Fruit fly (Drosophila melanogaster): ENCODE data around the gene c-cup.

c-cup gene

dm6 chr2L:1787929-1788328 is 44.4 kb downstream of the c-cup start:
- TF ChIP-seq Sp1 (GFP tag; optimal IDR thresholded peaks at IDR 0.05), result no peak
- no peak for TF ChIP-seq Dif (GFP tag; optimal IDR thresholded peaks at IDR 0.05; ENCODE audit: partially characterized antibody)

DNA sequence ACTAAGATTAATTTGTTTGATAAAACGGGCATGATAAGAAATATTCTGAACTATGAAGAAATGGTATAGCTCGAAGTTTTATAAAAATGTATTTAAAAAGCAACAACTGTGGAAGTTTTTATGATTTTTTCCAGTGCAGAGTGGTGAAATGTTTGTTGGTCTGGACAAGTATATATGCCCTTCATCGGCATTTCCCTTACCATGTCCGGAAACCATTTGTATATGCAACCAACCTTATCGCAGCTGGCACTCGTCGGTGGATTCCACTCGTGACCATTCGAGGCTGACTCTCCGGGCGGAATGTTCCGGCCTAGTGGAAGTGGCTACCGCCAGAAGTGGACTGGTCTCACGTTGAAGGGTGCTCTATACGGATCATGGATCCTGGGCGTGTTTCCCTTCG is 48.6 kb downstream of the c-cup start, which contains the start of gene Gr22e:
Gene Gr22e (plus strand): TSS at position 301 of the 400 bp plus-strand sequence.
- TF ChIP-seq psq (GFP tag; optimal IDR thresholded peaks at IDR 0.05) (no peak), brk (GFP tag; optimal IDR thresholded peaks at IDR 0.05) (no peak), Mio (GFP tag; optimal IDR thresholded peaks at IDR 0.05) (no peak), rgr (GFP tag; optimal IDR thresholded peaks at IDR 0.05) (no peak), dsf (GFP tag; optimal IDR thresholded peaks at IDR 0.05; ENCODE audit: borderline replicate concordance) (no peak), Sp1 (GFP tag; optimal IDR thresholded peaks at IDR 0.05) (no peak), lola (GFP tag; optimal IDR thresholded peaks at IDR 0.05) (no peak), Hr83 (GFP tag; optimal IDR thresholded peaks at IDR 0.05; ENCODE audit: poor library complexity, severe bottlenecking) (no peak), N (GFP tag; optimal IDR thresholded peaks at IDR 0.05) (no peak), tai (GFP tag; optimal IDR thresholded peaks at IDR 0.05) (no peak), dl (GFP tag; optimal IDR thresholded peaks at IDR 0.05; ENCODE audit: insufficient read depth in 1 of 2, partially characterized antibody in 2 of 2) (no peak), jim (GFP tag; optimal IDR thresholded peaks at IDR 0.05) (no peak), CG9705 (GFP tag; optimal IDR thresholded peaks at IDR 0.05) (no peak), CG32264 (GFP tag; optimal IDR thresholded peaks at IDR 0.05) (no peak), pan (optimal IDR thresholded peaks at IDR 0.05) (no peak), HLH106 (tag; optimal IDR thresholded peaks at IDR 0.05) (no peak), usp (GFP tag; optimal IDR thresholded peaks at IDR 0.05) (no peak), CrebA (GFP tag; optimal IDR thresholded peaks at IDR 0.05; ENCODE audit: borderline replicate concordance) (no peak), woc (GFP tag; optimal IDR thresholded peaks at IDR 0.05) (no peak), ey (GFP tag; optimal IDR thresholded peaks at IDR 0.05) (no peak)

Measured in whole organism, wandering third instar larva.